Fruit fly (Drosophila melanogaster): ENCODE results near the gene Tgi.

Gene Tgi

DNA sequence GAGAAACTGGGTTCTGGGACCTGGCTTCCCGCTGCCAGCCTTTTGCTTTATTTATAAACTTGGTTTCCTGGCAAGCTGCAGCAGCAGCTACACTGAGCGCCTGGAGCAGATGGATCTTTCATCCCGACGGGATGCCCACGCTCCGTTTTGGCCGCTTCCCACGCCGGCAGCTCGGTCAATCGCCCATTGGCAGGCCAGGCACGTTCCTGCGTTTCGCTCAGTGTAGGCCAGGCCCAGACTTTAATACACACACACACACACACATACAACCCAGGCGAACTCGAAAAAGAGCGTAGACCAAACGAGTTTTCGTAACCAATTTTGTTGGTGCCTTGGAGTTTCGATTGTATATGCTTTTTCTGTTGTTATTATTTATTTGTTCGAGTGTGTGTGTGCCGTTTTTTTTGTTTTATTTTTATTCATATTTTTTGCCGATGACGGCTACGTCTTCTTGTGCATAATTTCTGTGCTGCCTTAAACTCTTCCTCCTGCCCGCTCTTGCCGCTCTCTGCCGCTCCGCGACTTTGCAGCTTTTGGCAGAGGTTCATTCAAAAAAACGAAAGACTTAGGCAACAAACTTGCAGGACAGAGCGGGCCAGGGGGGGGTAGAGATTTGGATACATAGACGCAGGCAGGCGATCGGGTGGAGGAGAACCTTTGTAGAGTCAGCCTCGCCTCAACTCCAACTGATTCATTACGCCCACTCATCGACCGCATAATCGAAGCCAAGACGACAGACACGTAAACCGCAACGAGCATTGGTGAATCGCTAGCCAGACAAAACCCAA lies 13.5 kb downstream of the Tgi start (continued):
- TF ChIP-seq cyc (GFP tag; optimal IDR thresholded peaks at IDR 0.05) = peak; percentile 87
- no peak for TF ChIP-seq pdm3 (GFP tag; optimal IDR thresholded peaks at IDR 0.05)
- peak; percentile 85 for TF ChIP-seq Smox (GFP tag; optimal IDR thresholded peaks at IDR 0.05)
- TF ChIP-seq CG8119 (GFP tag; IDR thresholded peaks at IDR 0.05) = peak; percentile 66
- peak; percentile 82 for TF ChIP-seq Ets96B (tag; optimal IDR thresholded peaks at IDR 0.05)
- TF ChIP-seq CG11902 (GFP tag; optimal IDR thresholded peaks at IDR 0.05) = peak; percentile 67
- TF ChIP-seq CG6276 (GFP tag; optimal IDR thresholded peaks at IDR 0.05) = no peak
- TF ChIP-seq fd85E (GFP tag; optimal IDR thresholded peaks at IDR 0.05) = no peak
- TF ChIP-seq fkh (GFP tag; optimal IDR thresholded peaks at IDR 0.05) = no peak
- peak; percentile 88 for TF ChIP-seq Lpt (GFP tag; optimal IDR thresholded peaks at IDR 0.05)
- TF ChIP-seq salr (GFP tag; optimal IDR thresholded peaks at IDR 0.05) = peak; percentile 59 to 81
- TF ChIP-seq CG7368 (GFP tag; optimal IDR thresholded peaks at IDR 0.05) = no peak
- TF ChIP-seq CG11294 (GFP tag; IDR thresholded peaks at IDR 0.05) = peak; percentile 59; the same call in 1 of the 2 replicates
- TF ChIP-seq eg (GFP tag; IDR thresholded peaks at IDR 0.05) = peak; percentile 77
- TF ChIP-seq CG3919 (GFP tag; optimal IDR thresholded peaks at IDR 0.05) = peak; percentile 87
- peak; percentile 60 for TF ChIP-seq CG8632 (GFP tag; optimal IDR thresholded peaks at IDR 0.05)
- TF ChIP-seq CG10669 (GFP tag; optimal IDR thresholded peaks at IDR 0.05) = peak; percentile 80
- no peak for TF ChIP-seq CG4318 (GFP tag; optimal IDR thresholded peaks at IDR 0.05)
- TF ChIP-seq CG31627 (GFP tag; optimal IDR thresholded peaks at IDR 0.05) = peak; percentile 86
- peak; percentile 82 for TF ChIP-seq CG6854 (GFP tag; optimal IDR thresholded peaks at IDR 0.05)

DNA sequence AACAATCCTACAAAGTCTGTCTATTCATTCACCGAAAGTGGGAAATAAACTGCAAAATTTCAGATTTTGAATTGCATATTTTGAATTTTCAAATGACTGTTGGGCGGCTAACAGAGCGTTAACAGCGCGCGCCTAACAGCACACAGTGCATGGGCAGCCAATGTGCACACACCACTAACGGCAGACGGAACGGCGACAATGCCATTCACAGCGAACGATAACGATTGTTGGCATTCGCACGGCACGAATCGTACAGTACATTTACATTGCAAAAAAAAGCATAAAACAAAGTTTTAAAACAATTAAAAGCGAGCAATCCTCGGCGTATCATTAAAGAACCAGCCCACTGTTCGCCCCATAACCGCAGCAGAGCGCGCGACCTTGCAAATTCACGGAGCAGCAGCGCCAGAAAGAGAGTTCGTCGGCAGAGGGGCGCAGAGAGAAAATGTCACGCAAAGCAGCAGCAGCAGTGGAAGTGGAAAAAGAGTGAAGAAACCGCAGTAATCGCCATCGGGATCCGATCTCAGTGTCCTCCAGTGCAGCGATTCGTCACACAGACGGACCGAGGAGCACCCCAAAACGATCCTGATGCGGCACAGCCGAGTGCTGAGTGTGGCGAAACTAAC lies 16.0 kb downstream of the Tgi start, which contains the start of gene Spt20:
Gene Spt20 (plus strand): TSS at position 224 of the 626 bp plus-strand sequence.
- no peak for TF ChIP-seq cyc (GFP tag; optimal IDR thresholded peaks at IDR 0.05)
- TF ChIP-seq CG9139 (GFP tag; optimal IDR thresholded peaks at IDR 0.05) = no peak
- TF ChIP-seq CG6163 (GFP tag; IDR thresholded peaks at IDR 0.05) = peak; percentile 26; the same call in 1 of the 3 replicates
- 0 out of 2 replicates have a peak, but pooled peaks have one; percentile 18 for TF ChIP-seq Gug (GFP tag; IDR thresholded peaks at IDR 0.05)
- TF ChIP-seq CG15336 (GFP tag; IDR thresholded peaks at IDR 0.05) = 0 out of 2 replicates have a peak, but pooled peaks have one; percentile 17
- no peak for TF ChIP-seq CG10631 (GFP tag; optimal IDR thresholded peaks at IDR 0.05)

DNA sequence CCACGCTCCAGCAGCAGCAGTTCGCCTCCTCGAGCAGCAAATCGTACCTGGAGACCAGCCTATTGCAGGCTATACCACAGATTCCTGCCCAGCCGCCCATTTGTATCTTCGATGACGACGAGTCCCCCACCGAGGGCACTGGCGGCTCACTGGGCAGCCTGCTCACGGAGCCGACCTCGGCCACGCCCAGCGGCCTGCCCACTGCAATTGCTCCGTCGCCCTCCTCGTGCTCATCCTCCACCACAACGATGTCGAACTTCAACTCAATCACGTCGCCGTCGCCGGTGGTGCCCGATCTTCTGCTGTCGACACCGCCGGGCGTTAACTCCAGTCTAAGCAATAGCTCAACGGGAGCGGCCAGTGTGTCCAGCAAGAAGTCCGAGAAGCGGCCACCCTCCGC lies 17.0 kb downstream of the Tgi start:
- no peak for TF ChIP-seq CG11902 (GFP tag; optimal IDR thresholded peaks at IDR 0.05)

DNA sequence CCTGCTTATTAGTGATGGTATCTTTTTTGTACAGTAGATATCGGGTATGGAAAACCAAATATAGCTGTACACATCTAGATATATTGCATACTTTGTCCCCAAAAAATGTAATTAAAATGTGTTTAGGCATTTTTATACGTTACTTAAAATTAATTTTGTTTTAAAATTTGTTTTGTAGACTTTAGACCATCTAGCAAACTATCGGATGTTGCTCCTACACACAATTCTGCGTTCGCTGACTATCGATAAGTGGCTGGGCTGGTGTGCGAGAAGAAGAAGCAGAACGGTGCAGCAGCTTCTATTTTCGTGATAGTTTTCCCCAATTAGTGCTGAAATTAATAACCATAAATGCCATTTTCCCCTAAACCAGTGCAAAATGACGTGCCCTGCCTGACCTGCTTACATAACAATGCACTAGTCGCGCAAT lies 26.5 kb downstream of the Tgi start, which contains the start of the genes Vps36 and Liprin-beta:
Gene Vps36 (minus strand): TSS at position 1 of the 427 bp plus-strand sequence.
Gene Liprin-beta (plus strand): TSS at position 143 of the 427 bp plus-strand sequence.
- TF ChIP-seq eg (GFP tag; IDR thresholded peaks at IDR 0.05) (peak; percentile 70; the same call in 2 of the 3 replicates), CG10631 (GFP tag; optimal IDR thresholded peaks at IDR 0.05) (no peak), CG15336 (GFP tag; IDR thresholded peaks at IDR 0.05) (peak; percentile 62; the same call in 1 of the 2 replicates), CG34406 (GFP tag; optimal IDR thresholded peaks at IDR 0.05) (peak; percentile 75), CG6808 (GFP tag; optimal IDR thresholded peaks at IDR 0.05) (no peak), Eip93F (GFP tag; optimal IDR thresholded peaks at IDR 0.05) (no peak), CG1621 (tag; optimal IDR thresholded peaks at IDR 0.05) (no peak), CG6276 (GFP tag; optimal IDR thresholded peaks at IDR 0.05) (no peak), acj6 (GFP tag; optimal IDR thresholded peaks at IDR 0.05) (no peak), CG4318 (GFP tag; optimal IDR thresholded peaks at IDR 0.05) (no peak), salr (GFP tag; optimal IDR thresholded peaks at IDR 0.05) (peak in 1 of 2 experiments; percentile 60), lz (GFP tag; optimal IDR thresholded peaks at IDR 0.05) (peak; percentile 92), Ets96B (tag; optimal IDR thresholded peaks at IDR 0.05) (peak; percentile 77), svp (GFP tag) (no peak), Hr39 (GFP tag; optimal IDR thresholded peaks at IDR 0.05) (peak; percentile 96), Ets21C (GFP tag; optimal IDR thresholded peaks at IDR 0.05) (peak; percentile 92), net (GFP tag; optimal IDR thresholded peaks at IDR 0.05) (no peak), esn (GFP tag; optimal IDR thresholded peaks at IDR 0.05) (peak; percentile 96), Blimp-1 (GFP tag; optimal IDR thresholded peaks at IDR 0.05) (no peak), Eip75B (GFP tag; optimal IDR thresholded peaks at IDR 0.05) (no peak), dac (GFP tag; optimal IDR thresholded peaks at IDR 0.05) (no peak), Met (GFP tag; optimal IDR thresholded peaks at IDR 0.05) (no peak), Gug (GFP tag; IDR thresholded peaks at IDR 0.05) (peak; percentile 83), CG11762 (GFP tag; optimal IDR thresholded peaks at IDR 0.05; ENCODE audit: insufficient read depth) (no peak), CG10669 (GFP tag; optimal IDR thresholded peaks at IDR 0.05) (no peak), Hr4 (GFP tag; optimal IDR thresholded peaks at IDR 0.05) (no peak), CG9139 (GFP tag; optimal IDR thresholded peaks at IDR 0.05) (no peak), CG11294 (GFP tag; IDR thresholded peaks at IDR 0.05) (peak; percentile 78; the same call in 1 of the 2 replicates)

Measured in whole organism, prepupa.